Worm (Caenorhabditis elegans) whole organism, L3 larva: ENCODE measurements around the gene srw-101.

ENCODE experiments used
- R02D3.7 ChIP-seq: fragments of 150-350 bp; optimal IDR thresholded peaks from 2 replicates; lab custom pipeline; 2014; ENCODE audit warnings: missing biosample characterization, missing genetic modification characterization
- ZK546.5 ChIP-seq: sonication (generic microtip); optimal IDR thresholded peaks from 2 replicates; lab custom pipeline; 2017; ENCODE audit warnings: missing biosample characterization, missing genetic modification characterization
- aly-2 ChIP-seq: fragments of 150-350 bp; optimal IDR thresholded peaks from 2 replicates; lab custom pipeline; 2014; ENCODE audit warnings: missing biosample characterization, missing genetic modification characterization
- ama-1 ChIP-seq: fragments of 150-350 bp; optimal IDR thresholded peaks from 2 replicates; lab custom pipeline; 2018
- ceh-16 ChIP-seq: sonication (generic microtip); optimal IDR thresholded peaks from 2 replicates; lab custom pipeline; 2017; ENCODE audit warnings: missing biosample characterization, missing genetic modification characterization
- daf-12 ChIP-seq: fragments of 150-350 bp; optimal IDR thresholded peaks from 2 replicates; lab custom pipeline; 2014; ENCODE audit warnings: missing biosample characterization, missing genetic modification reagents, missing genetic modification characterization
- egl-27 ChIP-seq: sonication (generic microtip); optimal IDR thresholded peaks from 4 replicates; lab custom pipeline; 2017; ENCODE audit warnings: missing biosample characterization, missing genetic modification reagents, missing genetic modification characterization
- egl-5 ChIP-seq: fragments of 150-350 bp; optimal IDR thresholded peaks from 2 replicates; lab custom pipeline; 2017; ENCODE audit warnings: missing biosample characterization, missing genetic modification reagents, missing genetic modification characterization, inconsistent platforms
- elt-1 ChIP-seq: fragments of 150-350 bp; optimal IDR thresholded peaks from 2 replicates; lab custom pipeline; 2014; ENCODE audit warnings: missing biosample characterization, missing genetic modification characterization
- elt-3 ChIP-seq, 3 experiments: fragments of 150-350 bp in 1 of 3; sonication (generic microtip) in 2 of 3; optimal IDR thresholded peaks; 2 replicates in 2 of 3; 4 replicates in 1 of 3; lab custom pipeline; 2014 to 2017; ENCODE audit warnings: missing biosample characterization in 3 of 3, missing genetic modification characterization in 3 of 3
- fkh-10 ChIP-seq: sonication (generic microtip); optimal IDR thresholded peaks from 2 replicates; lab custom pipeline; 2017; ENCODE audit warnings: missing biosample characterization, missing genetic modification reagents, missing genetic modification characterization
- fos-1 ChIP-seq: fragments of 150-350 bp; optimal IDR thresholded peaks from 2 replicates; lab custom pipeline; 2014; ENCODE audit warnings: missing biosample characterization, missing genetic modification characterization
- jun-1 ChIP-seq: fragments of 150-350 bp; optimal IDR thresholded peaks from 2 replicates; lab custom pipeline; 2014; ENCODE audit warnings: missing biosample characterization, missing genetic modification reagents, missing genetic modification characterization
- lin-15B ChIP-seq: fragments of 150-350 bp; optimal IDR thresholded peaks from 2 replicates; lab custom pipeline; 2014; ENCODE audit warnings: missing biosample characterization, missing genetic modification characterization
- lin-39 ChIP-seq: fragments of 150-350 bp; optimal IDR thresholded peaks from 2 replicates; lab custom pipeline; 2018; ENCODE audit warnings: missing biosample characterization, missing genetic modification reagents, missing genetic modification characterization
- lsy-12 ChIP-seq: sonication (generic microtip); optimal IDR thresholded peaks from 2 replicates; lab custom pipeline; 2016; ENCODE audit warnings: mild to moderate bottlenecking, missing genetic modification characterization, missing compliant biosample characterization
- mdl-1 ChIP-seq: fragments of 150-350 bp; optimal IDR thresholded peaks from 2 replicates; lab custom pipeline; 2014; ENCODE audit warnings: missing biosample characterization, missing genetic modification characterization
- mml-1 ChIP-seq: fragments of 150-350 bp; sonication (generic microtip); optimal IDR thresholded peaks from 3 replicates; lab custom pipeline; 2014; ENCODE audit warnings: missing biosample characterization, missing genetic modification characterization
- nfya-1 ChIP-seq: sonication (generic microtip); optimal IDR thresholded peaks from 2 replicates; lab custom pipeline; 2017; ENCODE audit warnings: missing genetic modification characterization, mild to moderate bottlenecking, missing compliant biosample characterization, antibody characterized with exemption, moderate library complexity; ENCODE audit not compliant: insufficient read depth
- nhr-11 ChIP-seq: fragments of 150-350 bp; optimal IDR thresholded peaks from 2 replicates; lab custom pipeline; 2014; ENCODE audit warnings: missing biosample characterization, missing genetic modification characterization
- nhr-12 ChIP-seq: fragments of 150-350 bp; optimal IDR thresholded peaks from 2 replicates; lab custom pipeline; 2014; ENCODE audit warnings: missing biosample characterization, missing genetic modification characterization
- nhr-23 ChIP-seq: fragments of 150-350 bp; optimal IDR thresholded peaks from 2 replicates; lab custom pipeline; 2014; ENCODE audit warnings: missing biosample characterization, missing genetic modification reagents, missing genetic modification characterization
- nhr-237 ChIP-seq: fragments of 150-350 bp; optimal IDR thresholded peaks from 2 replicates; lab custom pipeline; 2014; ENCODE audit warnings: missing biosample characterization, missing genetic modification characterization
- nhr-25 ChIP-seq: sonication (generic microtip); optimal IDR thresholded peaks from 2 replicates; lab custom pipeline; 2017; ENCODE audit warnings: missing biosample characterization, missing genetic modification characterization
- nhr-67 ChIP-seq: fragments of 150-350 bp; optimal IDR thresholded peaks from 2 replicates; lab custom pipeline; 2014; ENCODE audit warnings: missing biosample characterization, missing genetic modification characterization
- nhr-77 ChIP-seq: fragments of 150-350 bp; optimal IDR thresholded peaks from 2 replicates; lab custom pipeline; 2014; ENCODE audit warnings: missing biosample characterization, missing genetic modification characterization
- pha-4 ChIP-seq: fragments of 150-350 bp; optimal IDR thresholded peaks from 2 replicates; lab custom pipeline; 2014; ENCODE audit warnings: missing biosample characterization, missing genetic modification reagents, missing genetic modification characterization
- pqm-1 ChIP-seq: fragments of 150-350 bp; optimal IDR thresholded peaks from 2 replicates; lab custom pipeline; 2017; ENCODE audit warnings: missing biosample characterization, missing genetic modification characterization, inconsistent platforms
- sea-2 ChIP-seq: fragments of 150-350 bp; sonication (generic microtip); optimal IDR thresholded peaks from 4 replicates; lab custom pipeline; 2014; ENCODE audit warnings: missing biosample characterization, missing genetic modification reagents, missing genetic modification characterization
- skn-1 ChIP-seq: fragments of 150-350 bp; optimal IDR thresholded peaks from 2 replicates; lab custom pipeline; 2014; ENCODE audit warnings: missing biosample characterization, missing genetic modification characterization
- snpc-4 ChIP-seq: fragments of 150-350 bp; optimal IDR thresholded peaks from 2 replicates; lab custom pipeline; 2014; ENCODE audit warnings: missing biosample characterization, missing genetic modification characterization
- tbx-2 ChIP-seq: sonication (generic microtip); optimal IDR thresholded peaks from 2 replicates; lab custom pipeline; 2016; ENCODE audit warnings: mild to moderate bottlenecking, missing genetic modification characterization, missing compliant biosample characterization
- unc-39 ChIP-seq: sonication (generic microtip); optimal IDR thresholded peaks from 4 replicates; lab custom pipeline; 2017; ENCODE audit warnings: missing biosample characterization, missing genetic modification characterization
- unc-62 ChIP-seq: fragments of 150-350 bp; sonication (generic microtip); optimal IDR thresholded peaks from 4 replicates; lab custom pipeline; 2014; ENCODE audit warnings: missing biosample characterization, missing genetic modification reagents, missing genetic modification characterization
- zag-1 ChIP-seq: fragments of 150-350 bp; optimal IDR thresholded peaks from 2 replicates; lab custom pipeline; 2014; ENCODE audit warnings: missing biosample characterization, missing genetic modification characterization
- ztf-11 ChIP-seq: fragments of 150-350 bp; optimal IDR thresholded peaks from 2 replicates; lab custom pipeline; 2014; ENCODE audit warnings: missing biosample characterization, missing genetic modification characterization
- ztf-4 ChIP-seq: fragments of 150-350 bp; optimal IDR thresholded peaks from 2 replicates; lab custom pipeline; 2014; ENCODE audit warnings: missing biosample characterization, missing genetic modification characterization

srw-101 gene

DNA sequence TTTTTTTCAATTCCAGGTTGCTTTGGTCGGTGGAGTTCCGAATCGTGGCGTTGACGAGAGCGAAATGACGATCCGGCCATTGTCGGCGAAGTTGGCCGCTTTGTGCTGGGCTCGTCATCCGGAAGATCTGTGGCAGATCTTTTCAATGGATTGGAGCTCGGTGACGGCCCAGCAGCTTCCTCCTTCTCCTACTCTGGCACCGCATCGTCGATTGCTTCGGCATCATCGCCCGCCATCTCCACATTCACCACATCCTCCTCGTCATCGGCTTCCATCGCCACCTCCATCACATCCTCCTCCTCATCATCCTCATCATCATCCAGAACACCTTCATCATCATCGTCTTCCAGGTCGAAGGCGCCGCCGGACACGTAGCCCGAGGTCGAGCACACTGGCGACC is 23.7 kb upstream of the srw-101 start:
- TF ChIP-seq lin-39 (tag; lab: Kevin White, UChicago): no peak
- TF ChIP-seq egl-27 (tag; lab: Kevin White, UChicago): no peak
- no peak for TF ChIP-seq ZK546.5 (tag; lab: Kevin White, UChicago)
- TF ChIP-seq ama-1 (lab: Kevin White, UChicago): no peak
- no peak for TF ChIP-seq ceh-16 (tag; lab: Kevin White, UChicago)
- no peak for TF ChIP-seq nhr-67 (tag; lab: Kevin White, UChicago)
- no peak for TF ChIP-seq fkh-10 (GFP tag; lab: Kevin White, UChicago)
- no peak for TF ChIP-seq unc-62 (GFP tag; lab: Kevin White, UChicago)
- no peak for TF ChIP-seq nhr-237 (tag; lab: Kevin White, UChicago)
- no peak for TF ChIP-seq nhr-23 (tag; lab: Kevin White, UChicago)
- TF ChIP-seq fos-1 (tag; lab: Kevin White, UChicago): no peak
- no peak for TF ChIP-seq daf-12
- no peak for TF ChIP-seq ztf-4 (tag; lab: Kevin White, UChicago)
- no peak for TF ChIP-seq tbx-2

DNA sequence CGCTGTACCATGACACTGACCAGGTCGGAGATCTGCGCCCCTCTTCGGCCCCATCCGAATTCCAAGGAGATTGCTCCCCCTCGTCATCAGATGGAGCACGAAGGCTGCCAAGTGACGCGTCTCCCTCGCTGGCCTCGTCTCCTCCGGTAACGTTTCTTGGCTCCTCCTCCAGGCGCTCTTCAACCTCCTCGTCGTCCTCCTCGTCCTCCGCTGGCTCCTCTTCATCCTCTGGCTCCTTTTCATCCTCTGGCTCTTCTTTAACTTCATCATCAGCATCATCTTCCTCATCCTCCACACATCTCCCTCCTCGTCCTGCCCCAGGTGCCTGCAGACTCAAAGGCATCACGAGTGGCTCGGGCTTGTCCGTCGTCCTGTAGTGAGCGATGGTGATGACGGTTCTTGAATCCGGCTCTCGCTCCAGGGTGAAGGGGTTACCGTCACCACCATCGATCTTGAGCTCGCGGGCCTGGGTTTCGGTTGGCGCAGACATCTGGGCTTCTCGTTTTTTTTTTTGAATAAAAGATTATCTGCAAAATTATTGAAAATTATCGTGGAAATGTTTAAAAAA is 22.8 kb upstream of the srw-101 start:
- TF ChIP-seq nhr-67 (tag; lab: Kevin White, UChicago) (no peak), nhr-11 (no peak), skn-1 (tag; lab: Kevin White, UChicago) (no peak), ztf-4 (tag; lab: Kevin White, UChicago) (no peak), daf-12 (no peak), pha-4 (tag; lab: Kevin White, UChicago) (no peak), mdl-1 (no peak), lsy-12 (no peak), elt-3 (tag; optimal IDR thresholded peaks at IDR 0.05; lab: Kevin White, UChicago) (no peak), ztf-11 (no peak), mml-1 (tag; lab: Kevin White, UChicago) (no peak), tbx-2 (no peak), R02D3.7 (no peak), unc-39 (no peak), jun-1 (tag; lab: Kevin White, UChicago) (no peak), lin-15B (tag; lab: Kevin White, UChicago) (no peak), ceh-16 (tag; lab: Kevin White, UChicago) (no peak), aly-2 (tag; lab: Kevin White, UChicago) (no peak)

DNA sequence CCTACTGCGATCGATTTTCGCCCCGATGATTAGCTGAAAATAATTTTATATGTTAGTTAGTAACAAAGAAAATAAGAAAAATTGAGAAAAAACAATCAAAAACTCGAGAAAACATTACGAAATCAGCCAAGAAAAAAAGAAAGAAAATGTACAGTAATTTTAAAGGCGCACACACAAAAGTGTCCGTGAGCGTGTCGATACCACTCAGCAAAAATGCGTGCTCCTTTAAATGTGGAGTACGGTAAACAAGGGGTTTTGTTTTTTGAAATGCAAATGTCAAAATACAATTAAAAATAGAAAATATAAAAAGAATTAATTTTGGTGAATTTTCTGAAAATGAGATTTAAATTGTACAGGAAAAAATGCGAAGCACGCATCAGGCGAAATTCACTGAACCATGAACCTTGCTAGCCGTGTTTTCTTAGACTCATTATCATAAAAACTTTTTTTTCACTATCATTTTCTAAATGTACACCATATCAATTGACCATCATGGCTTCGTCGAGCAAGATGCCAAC is 20.4 kb upstream of the srw-101 start, which contains the start of gene srw-90:
TSS of gene srw-90 (plus strand) at position 468 of the 518 bp plus-strand sequence.
- TF ChIP-seq egl-5 (tag; lab: Kevin White, UChicago) (no peak), mml-1 (tag; lab: Kevin White, UChicago) (no peak), nhr-77 (no peak), zag-1 (tag; lab: Kevin White, UChicago) (no peak), elt-3 (tag; optimal IDR thresholded peaks at IDR 0.05; lab: Kevin White, UChicago) (no peak), tbx-2 (no peak), elt-1 (tag; lab: Kevin White, UChicago) (no peak), ZK546.5 (tag; lab: Kevin White, UChicago) (no peak), skn-1 (tag; lab: Kevin White, UChicago) (no peak), nfya-1 (tag; lab: Kevin White, UChicago) (no peak), nhr-25 (tag; lab: Kevin White, UChicago) (no peak), unc-39 (no peak), ztf-4 (tag; lab: Kevin White, UChicago) (no peak), nhr-12 (tag; lab: Kevin White, UChicago) (no peak), pha-4 (tag; lab: Kevin White, UChicago) (no peak), pqm-1 (no peak)

DNA sequence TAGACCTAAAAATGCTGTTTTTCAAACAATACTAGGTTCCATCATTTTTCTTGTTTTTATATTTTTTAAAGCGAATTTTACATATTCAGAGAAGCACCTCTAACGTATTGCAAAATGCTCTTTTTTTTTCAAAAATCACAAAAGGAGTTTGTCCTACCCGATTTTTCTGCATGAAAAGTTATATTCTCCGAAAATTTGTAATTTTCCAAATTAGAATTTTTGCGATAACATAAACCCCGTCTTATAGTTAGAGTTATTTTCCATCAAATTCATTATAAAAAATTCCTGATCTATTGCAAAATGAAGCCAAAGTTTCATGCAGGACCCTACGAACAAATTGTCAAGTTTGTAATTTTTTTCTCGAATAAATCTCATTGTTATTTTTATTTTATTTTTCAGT is 13.6 kb upstream of the srw-101 start, which contains the start of gene srw-99:
TSS of gene srw-99 (plus strand) at position 301 of the 400 bp plus-strand sequence.
- no peak for TF ChIP-seq nhr-12 (tag; lab: Kevin White, UChicago)
- TF ChIP-seq ztf-4 (tag; lab: Kevin White, UChicago): no peak
- TF ChIP-seq nhr-237 (tag; lab: Kevin White, UChicago): no peak
- no peak for TF ChIP-seq mdl-1
- TF ChIP-seq aly-2 (tag; lab: Kevin White, UChicago): no peak
- no peak for TF ChIP-seq ama-1 (lab: Kevin White, UChicago)
- TF ChIP-seq snpc-4 (tag; lab: Kevin White, UChicago): no peak
- TF ChIP-seq lsy-12: no peak
- TF ChIP-seq sea-2: no peak
- no peak for TF ChIP-seq unc-39
- TF ChIP-seq pha-4 (tag; lab: Kevin White, UChicago): no peak
